Worm (Caenorhabditis elegans) whole organism, L4/young adult: ENCODE results near the gene K03H6.1.

Experiments used
- W03F9.2 ChIP-seq: fragments of 150-350 bp; optimal IDR thresholded peaks from 2 replicates; lab custom pipeline; 2014; ENCODE audit warnings: missing biosample characterization, missing genetic modification characterization
- dao-5 ChIP-seq: sonication (generic microtip); optimal IDR thresholded peaks from 2 replicates; lab custom pipeline; 2016; ENCODE audit warnings: missing genotype, missing genetic modification characterization, moderate library complexity, missing compliant biosample characterization
- him-1 ChIP-seq: sonication (generic microtip); optimal IDR thresholded peaks from 2 replicates; lab custom pipeline; 2016; ENCODE audit warnings: missing genotype, missing genetic modification reagents, missing genetic modification characterization, missing compliant biosample characterization

The K03H6.1 gene

DNA sequence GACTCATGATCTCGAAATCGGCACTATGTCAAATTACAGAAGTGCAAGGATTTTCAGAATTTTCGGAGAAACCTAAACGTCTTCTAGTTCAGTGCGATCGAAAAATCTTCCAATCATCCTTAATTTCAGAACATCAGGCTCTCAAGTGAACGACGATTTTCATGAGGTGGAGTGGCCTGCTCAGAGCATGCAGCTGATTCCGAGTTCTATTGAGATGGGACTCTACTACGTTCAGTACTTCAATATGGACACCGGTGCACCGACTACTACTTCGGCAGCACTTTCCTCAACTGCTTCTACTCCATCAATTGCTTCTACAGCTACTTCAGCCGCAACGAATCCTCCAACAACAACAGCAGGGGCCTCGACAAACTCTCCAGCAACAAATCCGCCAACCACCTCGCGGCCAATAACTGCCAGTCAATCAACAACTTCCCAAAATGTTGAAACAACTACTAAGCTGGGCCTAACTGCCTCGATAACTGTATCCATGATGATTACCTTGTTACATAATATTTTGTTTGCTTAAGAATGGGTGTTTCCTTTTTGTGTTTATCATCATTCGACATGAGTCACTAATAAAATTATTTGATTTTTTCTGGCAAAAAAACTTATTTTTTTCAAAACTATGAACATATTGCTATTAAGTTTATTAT, 40.1 kb downstream of the K03H6.1 start, which contains the start of gene Y41D4B.15:
Y41D4B.15 (plus strand) TSS at position 606 of the 656 bp plus-strand sequence.
- TF ChIP-seq W03F9.2 (tag; lab: Kevin White, UChicago) (no peak), him-1 (tag; lab: Kevin White, UChicago) (no peak), dao-5 (tag; lab: Kevin White, UChicago) (no peak)

DNA sequence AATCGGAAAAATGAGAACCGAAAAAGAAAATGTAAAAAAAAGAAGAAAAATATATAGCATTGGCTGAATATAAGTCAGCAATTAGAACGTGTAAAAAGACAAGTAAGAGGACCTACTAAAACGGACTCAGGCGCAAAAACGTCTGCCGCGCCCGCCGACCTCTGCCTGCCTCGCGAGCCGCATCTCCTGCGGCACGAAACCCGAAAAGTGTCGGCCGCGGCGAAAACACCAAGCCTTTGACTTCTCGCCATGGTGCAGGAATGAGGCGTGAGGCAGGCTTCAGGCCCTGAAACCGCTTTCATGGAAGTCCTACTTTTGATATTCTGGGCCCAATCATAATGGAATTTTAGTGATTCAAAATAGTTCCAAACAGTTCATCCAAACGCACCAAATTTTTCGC, 42.2 kb downstream of the K03H6.1 start:
- TF ChIP-seq him-1 (tag; lab: Kevin White, UChicago) (no peak), W03F9.2 (tag; lab: Kevin White, UChicago) (no peak), dao-5 (tag; lab: Kevin White, UChicago) (no peak)

DNA sequence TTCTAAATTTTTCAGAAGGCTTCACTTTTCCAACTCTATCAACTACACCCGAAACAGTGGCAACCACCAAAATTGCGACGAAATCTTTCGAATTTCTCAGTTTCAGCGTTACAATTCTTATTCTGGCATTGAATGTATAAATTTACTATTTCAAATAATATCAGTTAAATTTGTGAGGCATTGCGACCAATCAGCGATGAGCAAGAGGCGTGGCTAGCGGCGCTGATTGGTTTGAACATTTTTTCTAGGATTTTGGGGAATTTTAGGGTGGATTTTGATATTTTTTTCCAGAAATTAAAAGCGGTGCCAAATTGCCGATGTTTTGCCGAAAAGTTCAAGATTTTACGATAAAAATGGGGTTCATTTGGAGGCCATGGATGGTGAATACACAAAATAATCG, 44.1 kb downstream of the K03H6.1 start:
- TF ChIP-seq W03F9.2 (tag; lab: Kevin White, UChicago) = no peak
- TF ChIP-seq him-1 (tag; lab: Kevin White, UChicago) = no peak
- no peak for TF ChIP-seq dao-5 (tag; lab: Kevin White, UChicago)
